Worm (Caenorhabditis elegans) whole organism, mixed stage, embryonic: ENCODE data around the gene T22F3.8.

ENCODE experiments used
- bed-3 ChIP-seq: fragments of 200-800 bp; sonication (Bioruptor generic); optimal IDR thresholded peaks from 3 replicates; lab custom pipeline; 2018; ENCODE audit warnings: mild to moderate bottlenecking, missing genetic modification characterization, moderate library complexity, missing compliant biosample characterization
- elt-3 ChIP-seq: fragments of 150-350 bp; optimal IDR thresholded peaks from 2 replicates; lab custom pipeline; 2014; ENCODE audit warnings: missing biosample characterization, missing genetic modification characterization
- lin-13 ChIP-seq: fragments of 150-350 bp; optimal IDR thresholded peaks from 2 replicates; lab custom pipeline; 2014; ENCODE audit warnings: missing biosample characterization, missing genetic modification characterization
- mab-5 ChIP-seq: fragments of 150-350 bp; optimal IDR thresholded peaks from 2 replicates; lab custom pipeline; 2014; ENCODE audit warnings: missing biosample characterization, missing genetic modification characterization
- nhr-12 ChIP-seq: fragments of 150-350 bp; optimal IDR thresholded peaks from 2 replicates; lab custom pipeline; 2014; ENCODE audit warnings: missing biosample characterization, missing genetic modification characterization
- nhr-237 ChIP-seq: fragments of 150-350 bp; optimal IDR thresholded peaks from 2 replicates; lab custom pipeline; 2014; ENCODE audit warnings: missing biosample characterization, missing genetic modification characterization
- snpc-4 ChIP-seq: fragments of 150-350 bp; optimal IDR thresholded peaks from 2 replicates; lab custom pipeline; 2014; ENCODE audit warnings: missing biosample characterization, missing genetic modification characterization
- tbx-8 ChIP-seq: fragments of 200-800 bp; sonication (Bioruptor generic); optimal IDR thresholded peaks from 2 replicates; lab custom pipeline; 2018; ENCODE audit warnings: mild to moderate bottlenecking, missing genetic modification characterization, moderate library complexity, missing compliant biosample characterization

- TF ChIP-seq elt-3 (tag; lab: Kevin White, UChicago) (no peak), snpc-4 (no peak), bed-3 (GFP tag; lab: Kevin White, UChicago) (no peak), nhr-12 (tag; lab: Kevin White, UChicago) (no peak), nhr-237 (tag; lab: Kevin White, UChicago) (no peak), lin-13 (no peak), mab-5 (tag; lab: Kevin White, UChicago) (no peak), tbx-8 (GFP tag; lab: Kevin White, UChicago) (no peak)
These were observed 29.2 kb upstream of the T22F3.8 start for ce11 chrV:3634293-3635016.
